Worm (Caenorhabditis elegans) whole organism, L4/young adult: ENCODE measurements around the gene T16G12.12.

Experiments used
- dao-5 ChIP-seq: sonication (generic microtip); optimal IDR thresholded peaks from 2 replicates; lab custom pipeline; 2016; ENCODE audit warnings: missing genotype, missing genetic modification characterization, moderate library complexity, missing compliant biosample characterization
- him-1 ChIP-seq: sonication (generic microtip); optimal IDR thresholded peaks from 2 replicates; lab custom pipeline; 2016; ENCODE audit warnings: missing genotype, missing genetic modification reagents, missing genetic modification characterization, missing compliant biosample characterization

- TF ChIP-seq him-1 (tag; lab: Kevin White, UChicago) (no peak), dao-5 (tag; lab: Kevin White, UChicago) (no peak)
These were observed 43.3 kb upstream of the T16G12.12 start, which contains the start of gene fbxa-155 for ce11 chrIII:10010117-10010516.
